Fruit fly (Drosophila melanogaster): Measurements from ENCODE around the gene CG13599.

Gene CG13599

DNA sequence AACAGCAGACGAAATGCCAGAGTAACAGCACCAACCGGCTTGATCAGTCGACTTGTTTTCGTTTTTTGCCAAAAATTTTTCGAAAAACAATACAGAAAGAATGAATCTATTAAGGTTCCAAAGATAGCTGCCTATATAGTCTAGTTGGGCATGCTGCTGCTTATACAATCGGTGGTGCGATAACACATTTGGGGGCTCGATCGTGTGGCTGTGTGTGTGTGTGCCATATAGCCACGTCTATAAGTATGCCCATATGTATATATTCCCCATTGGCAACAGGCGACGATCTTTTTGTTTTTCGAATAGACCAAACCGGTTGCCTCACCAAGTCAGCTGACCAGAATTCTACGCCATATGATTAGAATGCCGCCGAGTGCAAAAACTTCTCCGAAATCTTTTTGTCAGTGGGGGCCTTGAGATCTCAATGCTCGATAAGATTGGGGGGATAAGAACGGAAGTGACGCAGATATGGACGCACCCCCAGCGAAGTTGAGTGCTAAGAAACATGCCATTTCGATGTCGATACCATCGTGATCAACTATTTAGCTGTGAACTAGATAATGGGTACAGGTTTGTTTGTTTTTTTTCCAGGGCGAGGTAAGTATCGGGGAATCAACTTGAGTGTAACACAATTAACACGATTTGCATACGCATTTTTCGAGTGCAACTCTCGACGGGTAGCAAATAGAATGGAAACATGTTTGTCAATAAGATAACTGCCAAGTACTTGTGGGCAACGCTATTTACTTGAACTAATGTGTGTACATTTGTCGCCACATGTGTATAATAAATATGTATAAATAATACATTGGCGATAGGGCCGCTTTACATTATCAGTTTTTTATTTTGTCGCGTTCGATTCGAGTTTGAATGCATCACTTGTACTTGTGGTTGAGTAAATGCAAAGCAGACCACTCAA, 8.7 kb downstream of the CG13599 start (continued):
- TF ChIP-seq grn (GFP tag; optimal IDR thresholded peaks at IDR 0.05) (peak; percentile 92), pnt (GFP tag; optimal IDR thresholded peaks at IDR 0.05) (peak; percentile 12), bcd (GFP tag; optimal IDR thresholded peaks at IDR 0.05) (peak; percentile 76), kni (GFP tag; optimal IDR thresholded peaks at IDR 0.05) (peak; percentile 98), CG32772 (GFP tag; IDR thresholded peaks at IDR 0.05) (peak; percentile 47; the same call in 1 of the 2 replicates), CG4707 (GFP tag; optimal IDR thresholded peaks at IDR 0.05) (peak; percentile 87), CG10979 (tag; optimal IDR thresholded peaks at IDR 0.05) (peak; percentile 57), Nf-YC (tag; optimal IDR thresholded peaks at IDR 0.05) (peak; percentile 40), HmgZ (tag; optimal IDR thresholded peaks at IDR 0.05) (peak; percentile 90), jumu (GFP tag; optimal IDR thresholded peaks at IDR 0.05) (no peak), CG17328 (GFP tag; IDR thresholded peaks at IDR 0.05) (peak; percentile 80), CG10267 (tag; optimal IDR thresholded peaks at IDR 0.05) (peak; percentile 63), CG18011 (GFP tag; optimal IDR thresholded peaks at IDR 0.05) (peak; percentile 55), gro (GFP tag; optimal IDR thresholded peaks at IDR 0.05) (no peak), ara (GFP tag; IDR thresholded peaks at IDR 0.05) (peak; percentile 89), trh (GFP tag; optimal IDR thresholded peaks at IDR 0.05) (peak; percentile 80), pzg (GFP tag; optimal IDR thresholded peaks at IDR 0.05) (no peak), da (GFP tag; optimal IDR thresholded peaks at IDR 0.05) (no peak), ham (GFP tag; IDR thresholded peaks at IDR 0.05) (no peak), jing (GFP tag; optimal IDR thresholded peaks at IDR 0.05) (peak; percentile 22), ftz-f1 (GFP tag; optimal IDR thresholded peaks at IDR 0.05) (peak; percentile 70), al (GFP tag; IDR thresholded peaks at IDR 0.05) (no peak; the same call in 1 of the 2 replicates), zen (tag; optimal IDR thresholded peaks at IDR 0.05) (peak; percentile 57), Nf-YB (GFP tag; optimal IDR thresholded peaks at IDR 0.05) (peak; percentile 70), CG15269 (tag; optimal IDR thresholded peaks at IDR 0.05) (peak; percentile 64), Max (GFP tag; optimal IDR thresholded peaks at IDR 0.05) (peak; percentile 84), Dek (tag; optimal IDR thresholded peaks at IDR 0.05) (peak; percentile 59), Ravus (GFP tag; IDR thresholded peaks at IDR 0.05) (no peak; the same call in 1 of the 2 replicates), bbx (GFP tag; IDR thresholded peaks at IDR 0.05; ENCODE audit: partially characterized antibody) (no peak), pho (GFP tag; optimal IDR thresholded peaks at IDR 0.05) (peak; percentile 9), toy (GFP tag; IDR thresholded peaks at IDR 0.05) (peak; percentile 47; the same call in 1 of the 2 replicates), Eip74EF (GFP tag; optimal IDR thresholded peaks at IDR 0.05) (peak in 1 of 2 experiments; percentile 71), CG2129 (GFP tag; IDR thresholded peaks at IDR 0.05; ENCODE audit: partially characterized antibody) (no peak), dysf (GFP tag; IDR thresholded peaks at IDR 0.05) (peak; percentile 41; the same call in 1 of the 3 replicates), YL-1 (GFP tag; optimal IDR thresholded peaks at IDR 0.05) (peak; percentile 82), Kr (GFP tag; optimal IDR thresholded peaks at IDR 0.05) (peak; percentile 91), CG11456 (GFP tag; IDR thresholded peaks at IDR 0.05) (peak; percentile 57; the same call in 1 of the 3 replicates), CG7839 (tag; optimal IDR thresholded peaks at IDR 0.05) (peak; percentile 58), esg (GFP tag; conservative IDR thresholded peaks at IDR 0.05) (no peak), fru (optimal IDR thresholded peaks at IDR 0.05) (no peak), CG7271 (tag; optimal IDR thresholded peaks at IDR 0.05) (peak; percentile 62), GATAe (GFP tag; conservative IDR thresholded peaks at IDR 0.05) (no peak), Aef1 (GFP tag; IDR thresholded peaks at IDR 0.05) (no peak), CG10321 (GFP tag; IDR thresholded peaks at IDR 0.05) (peak; percentile 52; the same call in 1 of the 2 replicates), Adf1 (GFP tag; IDR thresholded peaks at IDR 0.05) (no peak; the same call in 1 of the 2 replicates), tin (GFP tag; optimal IDR thresholded peaks at IDR 0.05) (peak; percentile 34), Elba2 (GFP tag; optimal IDR thresholded peaks at IDR 0.05) (no peak), gce (GFP tag; IDR thresholded peaks at IDR 0.05) (peak; percentile 89)
